Worm (Caenorhabditis elegans): Measurements from ENCODE around the gene pcm-1.

pcm-1 gene

ce11 chrV:6007927-6008326, 44.2 kb upstream of the pcm-1 start:
- no peak for TF ChIP-seq efl-1 (optimal IDR thresholded peaks at IDR 0.05)
- peak in 1 of 2 experiments; percentile 0 for TF ChIP-seq efl-1 (GFP tag; optimal IDR thresholded peaks at IDR 0.05 in 1 of 2)
- TF ChIP-seq nhr-85 (tag) = no peak
- no peak for TF ChIP-seq egl-27 (tag; optimal IDR thresholded peaks at IDR 0.05)
- no peak for TF ChIP-seq elt-2 (tag; optimal IDR thresholded peaks at IDR 0.05)

DNA sequence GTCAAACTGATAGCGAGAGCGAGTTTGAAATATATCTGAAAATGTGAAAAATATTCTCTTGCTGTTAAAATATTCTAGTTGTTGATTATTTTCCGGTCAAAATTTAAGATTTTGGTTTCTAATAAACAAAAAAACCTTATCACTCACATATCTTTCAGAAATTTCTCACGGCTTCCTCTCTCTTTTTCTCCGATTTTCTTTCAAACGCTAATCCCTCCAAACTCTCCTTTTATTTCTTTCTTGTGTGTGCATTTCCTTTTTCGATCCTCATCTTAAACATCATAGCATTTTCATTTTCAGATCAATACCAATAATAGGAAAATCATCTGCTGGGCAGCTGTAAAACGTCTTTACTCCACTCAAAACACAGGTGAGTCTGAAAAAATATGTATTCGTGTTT, 39.6 kb upstream of the pcm-1 start, which contains the start of gene fos-1:
TSS of gene fos-1 (plus strand) at position 301 of the 400 bp plus-strand sequence.
- no peak for TF ChIP-seq hlh-17 (GFP tag; optimal IDR thresholded peaks at IDR 0.05; ENCODE audit: borderline replicate concordance)
- TF ChIP-seq alr-1 (tag; optimal IDR thresholded peaks at IDR 0.05; ENCODE audit: borderline replicate concordance) = no peak
- peak; percentile 89 for TF ChIP-seq hlh-4 (tag; optimal IDR thresholded peaks at IDR 0.05)

- TF ChIP-seq dpl-1 (GFP tag; optimal IDR thresholded peaks at IDR 0.05) (peak; percentile 64 to 69 (median 66)), snu-23 (GFP tag; optimal IDR thresholded peaks at IDR 0.05) (peak; percentile 98), mdl-1 (tag; optimal IDR thresholded peaks at IDR 0.05) (peak; percentile 15 to 97), hpl-2 (GFP tag; optimal IDR thresholded peaks at IDR 0.05) (peak; percentile 73), efl-3 (GFP tag; optimal IDR thresholded peaks at IDR 0.05) (no peak), C04F5.9 (tag; optimal IDR thresholded peaks at IDR 0.05) (peak; percentile 49), isw-1 (GFP tag; IDR thresholded peaks at IDR 0.05) (peak; percentile 68), unc-130 (tag; optimal IDR thresholded peaks at IDR 0.05) (peak; percentile 27), fos-1 (tag; optimal IDR thresholded peaks at IDR 0.05) (no peak), aha-1 (tag; optimal IDR thresholded peaks at IDR 0.05) (peak; percentile 37), nhr-71 (tag; optimal IDR thresholded peaks at IDR 0.05) (peak; percentile 98), nhr-77 (tag; optimal IDR thresholded peaks at IDR 0.05) (peak; percentile 97), ceh-8 (GFP tag; optimal IDR thresholded peaks at IDR 0.05) (peak; percentile 75), lin-39 (tag; optimal IDR thresholded peaks at IDR 0.05) (peak; percentile 79), xbp-1 (tag; optimal IDR thresholded peaks at IDR 0.05) (peak; percentile 91), nhr-90 (tag; optimal IDR thresholded peaks at IDR 0.05; ENCODE audit: poor library complexity) (peak; percentile 93), ztf-11 (tag; optimal IDR thresholded peaks at IDR 0.05) (no peak), swsn-7 (tag; optimal IDR thresholded peaks at IDR 0.05) (peak; percentile 94), sup-37 (GFP tag; optimal IDR thresholded peaks at IDR 0.05) (peak; percentile 73), elt-2 (tag; optimal IDR thresholded peaks at IDR 0.05) (peak; percentile 97), ceh-63 (GFP tag; optimal IDR thresholded peaks at IDR 0.05) (no peak), sptf-1 (tag; optimal IDR thresholded peaks at IDR 0.05) (no peak), mep-1 (tag; optimal IDR thresholded peaks at IDR 0.05) (peak; percentile 93), pag-3 (tag; optimal IDR thresholded peaks at IDR 0.05; ENCODE audit: borderline replicate concordance, insufficient read depth) (peak; percentile 85), lin-14 (GFP tag; optimal IDR thresholded peaks at IDR 0.05) (peak; percentile 98), nhr-85 (tag) (peak; percentile 99), irx-1 (tag; optimal IDR thresholded peaks at IDR 0.05) (peak; percentile 76), nhr-237 (tag; optimal IDR thresholded peaks at IDR 0.05) (peak; percentile 73), nhr-28 (tag; optimal IDR thresholded peaks at IDR 0.05) (no peak), Y116A8C.19 (tag; optimal IDR thresholded peaks at IDR 0.05; ENCODE audit: borderline replicate concordance) (no peak), pqm-1 (tag; optimal IDR thresholded peaks at IDR 0.05) (peak; percentile 2), aly-2 (tag; optimal IDR thresholded peaks at IDR 0.05) (peak; percentile 60), pax-3 (tag; optimal IDR thresholded peaks at IDR 0.05) (peak; percentile 88), tbx-2 (tag; optimal IDR thresholded peaks at IDR 0.05) (peak; percentile 93), snpc-4 (tag; optimal IDR thresholded peaks at IDR 0.05) (peak; percentile 43), mef-2 (tag; optimal IDR thresholded peaks at IDR 0.05) (peak; percentile 80), lir-3 (tag; optimal IDR thresholded peaks at IDR 0.05; ENCODE audit: poor library complexity) (peak; percentile 83), zag-1 (tag; optimal IDR thresholded peaks at IDR 0.05) (no peak), unc-86 (tag; optimal IDR thresholded peaks at IDR 0.05) (peak; percentile 82), rnt-1 (tag; optimal IDR thresholded peaks at IDR 0.05) (peak; percentile 81), nhr-84 (tag; optimal IDR thresholded peaks at IDR 0.05) (no peak), tlp-1 (tag; optimal IDR thresholded peaks at IDR 0.05) (no peak), ama-1 (optimal IDR thresholded peaks at IDR 0.05) (no peak)
Observed at ce11 chrV:6000368-6000802, 36.7 kb upstream of the pcm-1 start.

Measured in whole organism, L1 larva.